Fruit fly (Drosophila melanogaster): ENCODE data around the gene ND-ASHI.
A peak's percentile ranks its signal among the peaks of the same experiment; 100 is the strongest.

Gene ND-ASHI

DNA sequence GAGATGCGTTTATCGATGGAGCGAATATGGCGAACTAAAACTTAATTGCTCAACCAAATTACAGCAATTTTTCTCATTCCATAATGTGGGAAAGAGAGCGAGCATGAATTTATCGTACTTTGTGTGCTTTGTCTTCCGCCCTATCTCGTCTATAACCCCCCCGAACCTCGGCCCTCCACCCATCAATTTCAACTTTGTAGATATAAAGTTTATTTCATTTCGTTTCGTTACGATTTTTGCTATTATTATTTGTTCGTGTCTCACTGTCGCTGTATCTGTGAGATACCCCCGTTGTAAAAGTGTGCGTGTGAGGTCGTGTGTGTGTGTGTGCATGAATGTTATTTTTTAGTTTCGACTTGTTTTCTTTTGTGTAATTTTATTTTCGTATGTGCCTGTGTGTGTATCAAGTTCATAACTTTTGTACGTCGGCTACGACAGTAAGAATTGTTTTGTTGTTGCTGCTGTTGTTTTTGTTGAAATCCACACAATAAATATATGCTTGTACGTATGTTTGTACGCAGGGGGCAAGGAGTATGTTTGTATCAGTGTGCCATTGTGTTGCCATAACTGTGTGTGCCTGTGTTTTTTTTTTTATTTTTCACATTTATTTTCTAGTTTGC lies 29.8 kb upstream of the ND-ASHI start (continued):
- peak; percentile 13 for TF ChIP-seq sug (tag; optimal IDR thresholded peaks at IDR 0.05)
- TF ChIP-seq GATAe (GFP tag; conservative IDR thresholded peaks at IDR 0.05), result peak; percentile 23; the same call in 1 of the 2 replicates
- no peak for TF ChIP-seq ind (GFP tag; optimal IDR thresholded peaks at IDR 0.05)
- TF ChIP-seq CG12769 (tag; optimal IDR thresholded peaks at IDR 0.05), result peak; percentile 20
- TF ChIP-seq CG15514 (GFP tag; optimal IDR thresholded peaks at IDR 0.05), result peak; percentile 22
- TF ChIP-seq CG10543 (GFP tag; optimal IDR thresholded peaks at IDR 0.05), result peak; percentile 11
- no peak for TF ChIP-seq ewg (GFP tag; optimal IDR thresholded peaks at IDR 0.05)
- TF ChIP-seq Rfx (GFP tag; IDR thresholded peaks at IDR 0.05), result peak; percentile 20; the same call in 1 of the 2 replicates
- TF ChIP-seq mirr (GFP tag; optimal IDR thresholded peaks at IDR 0.05), result peak; percentile 91
- peak; percentile 54 for TF ChIP-seq CG5180 (GFP tag; optimal IDR thresholded peaks at IDR 0.05)
- peak; percentile 31 for TF ChIP-seq sqz (GFP tag; optimal IDR thresholded peaks at IDR 0.05)
- no peak for TF ChIP-seq CG4404 (GFP tag; IDR thresholded peaks at IDR 0.05)
- TF ChIP-seq CG3065 (GFP tag; optimal IDR thresholded peaks at IDR 0.05), result no peak
- peak; percentile 80 for TF ChIP-seq CG14441 (GFP tag; IDR thresholded peaks at IDR 0.05)
- TF ChIP-seq CG13123 (GFP tag; optimal IDR thresholded peaks at IDR 0.05), result no peak
- no peak for TF ChIP-seq usp (GFP tag; optimal IDR thresholded peaks at IDR 0.05)
- TF ChIP-seq cg (GFP tag; optimal IDR thresholded peaks at IDR 0.05), result peak; percentile 81
- TF ChIP-seq Med (GFP tag), result peak; percentile 66
- TF ChIP-seq sd (tag; optimal IDR thresholded peaks at IDR 0.05), result peak; percentile 20
- no peak for TF ChIP-seq crp (GFP tag; optimal IDR thresholded peaks at IDR 0.05)
- TF ChIP-seq Camta (GFP tag; optimal IDR thresholded peaks at IDR 0.05), result no peak
- peak; percentile 33 for TF ChIP-seq abd-A (tag; optimal IDR thresholded peaks at IDR 0.05)
- no peak for TF ChIP-seq CG17186 (GFP tag; optimal IDR thresholded peaks at IDR 0.05)
- TF ChIP-seq CG8765 (GFP tag; IDR thresholded peaks at IDR 0.05), result no peak
- TF ChIP-seq CG2129 (GFP tag; IDR thresholded peaks at IDR 0.05; ENCODE audit: partially characterized antibody), result no peak

DNA sequence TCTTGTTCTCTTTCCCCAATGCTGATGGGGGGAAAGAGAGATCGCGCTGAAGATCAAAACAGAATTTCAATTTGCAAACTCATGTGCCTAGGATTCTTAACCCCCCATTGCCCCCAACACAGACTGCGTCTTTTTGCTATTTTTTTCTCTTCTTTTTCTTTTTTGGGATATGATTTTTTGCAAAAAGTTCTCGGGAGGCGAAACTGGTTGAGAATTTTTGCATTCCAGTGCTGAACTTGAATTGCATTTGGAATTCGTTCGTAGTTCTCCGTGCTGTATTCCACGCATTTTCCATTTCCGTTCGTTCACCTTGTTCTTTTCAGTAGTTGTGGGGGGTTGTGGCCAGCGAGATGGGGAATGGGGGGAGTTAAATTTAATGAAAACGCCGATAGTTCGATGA lies 29.2 kb upstream of the ND-ASHI start:
- TF ChIP-seq seq (GFP tag; IDR thresholded peaks at IDR 0.05) (no peak), Drgx (GFP tag; IDR thresholded peaks at IDR 0.05) (peak; percentile 56), CG6854 (GFP tag; optimal IDR thresholded peaks at IDR 0.05) (no peak), CG11093 (GFP tag; IDR thresholded peaks at IDR 0.05) (no peak), Taf1 (GFP tag; IDR thresholded peaks at IDR 0.05) (no peak), Ravus (GFP tag; IDR thresholded peaks at IDR 0.05) (no peak), tap (tag; optimal IDR thresholded peaks at IDR 0.05) (no peak), CG7357 (GFP tag; IDR thresholded peaks at IDR 0.05) (no peak), CG10209 (GFP tag; optimal IDR thresholded peaks at IDR 0.05) (no peak), wek (GFP tag; optimal IDR thresholded peaks at IDR 0.05) (no peak), nom (GFP tag; optimal IDR thresholded peaks at IDR 0.05) (peak; percentile 87), CG13424 (tag; optimal IDR thresholded peaks at IDR 0.05) (no peak), jumu (GFP tag; optimal IDR thresholded peaks at IDR 0.05) (no peak), lola (GFP tag; optimal IDR thresholded peaks at IDR 0.05) (no peak), CG3995 (GFP tag; optimal IDR thresholded peaks at IDR 0.05) (no peak), CG18599 (GFP tag; optimal IDR thresholded peaks at IDR 0.05) (no peak), bsh (GFP tag; optimal IDR thresholded peaks at IDR 0.05) (peak in 1 of 2 experiments; percentile 73), CG10462 (GFP tag; optimal IDR thresholded peaks at IDR 0.05) (no peak), Dbx (GFP tag; IDR thresholded peaks at IDR 0.05) (no peak), TFAM (GFP tag; optimal IDR thresholded peaks at IDR 0.05) (no peak), MBD-R2 (GFP tag; IDR thresholded peaks at IDR 0.05) (no peak), dati (GFP tag; IDR thresholded peaks at IDR 0.05) (no peak), yki (optimal IDR thresholded peaks at IDR 0.05) (no peak), CG17912 (GFP tag; optimal IDR thresholded peaks at IDR 0.05) (no peak), fd102C (GFP tag; optimal IDR thresholded peaks at IDR 0.05) (no peak), tio (GFP tag; optimal IDR thresholded peaks at IDR 0.05) (no peak)

Data from whole organism, embryonic.